Worm (Caenorhabditis elegans) whole organism, late embryonic: ENCODE measurements around the gene emc-3.

ENCODE experiments used
- K09A11.1 ChIP-seq: sonication (generic microtip); optimal IDR thresholded peaks from 2 replicates; lab custom pipeline; 2017; ENCODE audit warnings: antibody characterized with exemption, mild to moderate bottlenecking, missing genetic modification characterization, missing compliant biosample characterization; ENCODE audit not compliant: insufficient read depth
- ceh-19 ChIP-seq: fragments of 200-800 bp; sonication (Bioruptor generic); optimal IDR thresholded peaks from 2 replicates; lab custom pipeline; 2018; ENCODE audit warnings: mild to moderate bottlenecking, missing genetic modification characterization, missing compliant biosample characterization
- ceh-2 ChIP-seq: sonication (generic microtip); optimal IDR thresholded peaks from 2 replicates; lab custom pipeline; 2016; ENCODE audit warnings: missing genotype, missing genetic modification characterization, missing compliant biosample characterization
- ceh-24 ChIP-seq: sonication (generic microtip); optimal IDR thresholded peaks from 2 replicates; lab custom pipeline; 2016; ENCODE audit warnings: mild to moderate bottlenecking, missing genetic modification characterization, missing compliant biosample characterization
- fax-1 ChIP-seq: sonication (generic microtip); optimal IDR thresholded peaks from 2 replicates; lab custom pipeline; 2016; ENCODE audit warnings: missing genotype, missing genetic modification characterization, missing compliant biosample characterization
- mec-3 ChIP-seq: sonication (generic microtip); optimal IDR thresholded peaks from 2 replicates; lab custom pipeline; 2016; ENCODE audit warnings: borderline replicate concordance, missing genetic modification characterization, missing compliant biosample characterization
- nfya-1 ChIP-seq: sonication (generic microtip); optimal IDR thresholded peaks from 2 replicates; lab custom pipeline; 2017; ENCODE audit warnings: missing genetic modification characterization, mild to moderate bottlenecking, missing compliant biosample characterization, antibody characterized with exemption, moderate library complexity
- pax-1 ChIP-seq: fragments of 150-350 bp; optimal IDR thresholded peaks from 2 replicates; lab custom pipeline; 2014; ENCODE audit warnings: missing biosample characterization, missing genetic modification characterization
- pha-4 ChIP-seq: fragments of 150-350 bp; optimal IDR thresholded peaks from 2 replicates; lab custom pipeline; 2018; ENCODE audit warnings: missing biosample characterization, missing genetic modification reagents, missing genetic modification characterization
- pqm-1 ChIP-seq: sonication (generic microtip); optimal IDR thresholded peaks from 2 replicates; lab custom pipeline; 2016; ENCODE audit warnings: missing genetic modification characterization, missing compliant biosample characterization
- sdc-2 ChIP-seq: sonication (generic microtip); optimal IDR thresholded peaks from 2 replicates; lab custom pipeline; 2016; ENCODE audit warnings: missing genotype, missing genetic modification characterization, missing compliant biosample characterization
- syd-9 ChIP-seq: sonication (generic microtip); optimal IDR thresholded peaks from 2 replicates; lab custom pipeline; 2016; ENCODE audit warnings: mild to moderate bottlenecking, missing genetic modification characterization, moderate library complexity, missing compliant biosample characterization

DNA sequence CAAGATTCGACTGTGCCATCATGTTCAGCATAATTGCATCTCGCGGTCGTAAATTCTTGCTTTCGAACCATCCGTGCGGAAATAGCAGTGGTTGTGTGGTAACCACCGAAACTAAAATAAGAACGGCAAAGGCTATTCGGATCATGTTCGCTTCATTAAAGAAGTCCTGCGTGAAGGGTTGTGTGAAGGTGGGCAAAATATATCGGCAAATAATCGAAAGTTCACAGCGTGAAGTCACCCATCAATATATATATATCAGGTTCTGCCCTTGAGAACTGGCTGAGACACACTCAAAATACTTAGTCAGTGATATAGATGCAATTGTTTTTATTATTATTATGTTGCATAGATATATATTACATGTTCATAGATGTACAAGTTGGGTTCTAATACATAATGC lies 26.3 kb upstream of the emc-3 start, which contains the start of gene Y62E10A.19:
- TF ChIP-seq pax-1 (no peak), pha-4 (tag; lab: Kevin White, UChicago) (no peak), nfya-1 (tag; lab: Kevin White, UChicago) (no peak), pqm-1 (tag; lab: Kevin White, UChicago) (no peak), ceh-2 (no peak), syd-9 (tag; lab: Kevin White, UChicago) (no peak), fax-1 (tag; lab: Kevin White, UChicago) (no peak), K09A11.1 (tag; lab: Kevin White, UChicago) (no peak), sdc-2 (no peak), ceh-19 (GFP tag; lab: Kevin White, UChicago) (no peak), ceh-24 (tag; lab: Kevin White, UChicago) (no peak), mec-3 (tag; lab: Kevin White, UChicago) (no peak)
